Fruit fly (Drosophila melanogaster): ENCODE results near the gene Cap-D3.
A peak's percentile ranks its signal among the peaks of the same experiment; 100 is the strongest.

The Cap-D3 gene

DNA sequence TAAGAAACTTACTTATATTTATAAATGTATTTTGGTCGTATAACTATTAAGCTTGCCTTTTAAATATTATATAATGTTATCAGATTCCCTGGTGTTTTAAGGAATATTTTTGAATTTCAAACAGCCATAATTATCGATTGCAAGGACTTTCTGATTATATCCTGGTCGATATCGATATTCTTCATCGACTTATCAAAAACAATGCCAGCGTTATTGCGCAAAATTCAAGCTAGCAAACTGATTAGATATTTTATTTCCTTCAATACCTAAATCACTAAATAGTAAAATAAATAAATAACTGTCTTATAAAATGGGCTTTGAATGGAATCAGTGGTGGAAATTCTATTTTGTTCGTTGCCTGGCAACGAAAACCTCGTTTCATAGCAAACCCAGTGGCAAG, 8.3 kb upstream of the Cap-D3 start, which contains the start of gene CG14020:
CG14020 (plus strand) TSS at position 345 of the 400 bp plus-strand sequence.
- TF ChIP-seq CG5204 (GFP tag; optimal IDR thresholded peaks at IDR 0.05) (no peak), bab1 (GFP tag; optimal IDR thresholded peaks at IDR 0.05) (no peak), Crg-1 (GFP tag; optimal IDR thresholded peaks at IDR 0.05) (no peak), CG7045 (GFP tag; optimal IDR thresholded peaks at IDR 0.05) (no peak), CG14711 (tag; optimal IDR thresholded peaks at IDR 0.05) (no peak)

DNA sequence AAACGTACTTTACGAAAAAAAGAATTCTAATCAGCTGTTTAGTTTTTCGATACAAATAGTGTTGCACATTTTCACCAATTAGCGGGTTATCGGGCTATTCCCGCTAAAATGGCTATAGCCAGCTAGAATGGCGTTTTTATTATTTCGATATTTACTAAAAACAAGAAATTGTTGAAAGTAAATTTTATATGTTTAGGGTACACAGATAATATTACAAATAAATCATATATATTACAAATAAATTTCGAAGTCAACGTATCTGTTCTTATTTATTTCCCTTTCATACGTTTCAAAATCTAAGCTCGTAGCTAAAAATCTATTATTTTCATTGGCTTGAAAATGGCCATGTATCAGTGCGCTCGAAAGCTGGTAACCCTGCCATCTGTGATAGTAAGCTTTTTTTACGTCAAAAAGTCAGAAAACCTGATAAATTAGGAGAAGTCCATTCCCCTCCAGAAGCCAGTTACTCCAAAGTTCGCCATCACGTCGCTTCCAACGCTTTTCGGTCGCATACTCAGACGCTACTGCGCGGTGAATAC, 5.8 kb upstream of the Cap-D3 start, which contains the start of the genes CG7382 and cl:
CG7382 (minus strand) TSS at position 51 of the 539 bp plus-strand sequence.
cl (plus strand) TSS at position 290 of the 539 bp plus-strand sequence.
- TF ChIP-seq cnc (optimal IDR thresholded peaks at IDR 0.05) = no peak
- peak; percentile 21 for TF ChIP-seq CG7101 (tag; optimal IDR thresholded peaks at IDR 0.05)
- no peak for TF ChIP-seq bab1 (GFP tag; optimal IDR thresholded peaks at IDR 0.05)
- peak; percentile 92 for TF ChIP-seq CG14711 (tag; optimal IDR thresholded peaks at IDR 0.05)
- TF ChIP-seq CG5204 (GFP tag; optimal IDR thresholded peaks at IDR 0.05) = no peak
- TF ChIP-seq tj (GFP tag; optimal IDR thresholded peaks at IDR 0.05) = peak; percentile 82
- peak; percentile 36 for TF ChIP-seq CG7045 (GFP tag; optimal IDR thresholded peaks at IDR 0.05)
- no peak for TF ChIP-seq CG1620 (GFP tag; optimal IDR thresholded peaks at IDR 0.05)
- TF ChIP-seq CG33017 (tag; optimal IDR thresholded peaks at IDR 0.05) = no peak
- no peak for TF ChIP-seq Crg-1 (GFP tag; optimal IDR thresholded peaks at IDR 0.05)
- TF ChIP-seq Hr96 (GFP tag; optimal IDR thresholded peaks at IDR 0.05) = no peak
- peak; percentile 99 for TF ChIP-seq pad (GFP tag; optimal IDR thresholded peaks at IDR 0.05)
- TF ChIP-seq toe (GFP tag; optimal IDR thresholded peaks at IDR 0.05) = peak; percentile 69
- peak; percentile 53 for TF ChIP-seq ovo (GFP tag; optimal IDR thresholded peaks at IDR 0.05)
- TF ChIP-seq cic (GFP tag; optimal IDR thresholded peaks at IDR 0.05) = peak; percentile 15
- no peak for TF ChIP-seq kay (GFP tag; ENCODE audit: borderline replicate concordance)
- TF ChIP-seq CG12768 (GFP tag; optimal IDR thresholded peaks at IDR 0.05) = no peak
- TF ChIP-seq CG11617 (GFP tag; optimal IDR thresholded peaks at IDR 0.05) = peak; percentile 24
- no peak for TF ChIP-seq Clk (GFP tag; optimal IDR thresholded peaks at IDR 0.05)
- no peak for TF ChIP-seq Mnt (GFP tag; optimal IDR thresholded peaks at IDR 0.05)

DNA sequence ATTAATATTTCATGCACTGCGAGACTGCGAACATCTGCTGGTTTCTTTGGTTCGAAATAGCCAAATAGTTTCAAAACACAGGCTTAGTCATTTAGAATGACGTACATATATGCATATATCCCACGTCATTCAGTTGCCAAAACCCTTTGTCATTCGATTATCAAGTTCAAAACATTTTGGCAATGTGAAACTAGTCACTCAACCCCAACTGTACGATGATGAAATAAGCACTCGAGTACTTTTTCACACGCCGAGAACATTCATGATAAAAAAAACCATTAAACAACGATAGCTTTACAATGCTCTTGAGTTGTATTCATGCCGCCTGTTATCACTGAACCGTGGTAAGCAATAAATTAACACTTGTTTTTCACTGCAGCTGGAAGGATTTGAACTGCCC, 4.9 kb upstream of the Cap-D3 start:
- TF ChIP-seq Clk (GFP tag; optimal IDR thresholded peaks at IDR 0.05) (no peak), cnc (optimal IDR thresholded peaks at IDR 0.05) (no peak), Hr96 (GFP tag; optimal IDR thresholded peaks at IDR 0.05) (no peak), Mnt (GFP tag; optimal IDR thresholded peaks at IDR 0.05) (no peak), CG7101 (tag; optimal IDR thresholded peaks at IDR 0.05) (no peak), CG5204 (GFP tag; optimal IDR thresholded peaks at IDR 0.05) (no peak), CG7045 (GFP tag; optimal IDR thresholded peaks at IDR 0.05) (no peak)

DNA sequence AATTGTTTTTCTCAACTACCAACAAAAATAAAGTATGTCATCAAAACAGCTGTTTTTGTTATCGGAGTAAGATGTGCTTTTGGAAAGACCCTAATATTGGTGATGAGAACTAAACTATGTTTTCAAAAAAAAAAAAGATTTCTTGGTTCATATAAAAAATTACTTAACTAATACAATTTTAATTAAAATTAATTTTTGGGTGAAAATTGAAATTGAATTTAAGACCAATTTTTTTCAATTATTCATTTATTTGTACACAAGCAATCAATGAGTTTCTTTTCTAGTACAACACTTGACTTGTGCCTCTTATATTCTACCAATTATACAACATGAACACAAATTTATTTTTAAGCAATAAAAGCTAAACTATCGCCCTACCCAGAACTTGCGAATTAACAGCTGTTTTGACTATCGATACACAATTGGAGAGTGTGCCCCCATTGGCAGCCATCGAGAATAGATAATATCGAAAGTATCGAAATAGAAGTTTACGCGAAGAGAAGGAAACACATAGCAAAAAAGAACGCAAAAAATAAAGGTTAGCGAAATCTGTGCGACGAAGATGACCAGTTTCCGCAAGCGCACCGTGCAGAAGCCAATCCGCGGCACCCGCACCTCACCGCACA, 1.7 kb upstream of the Cap-D3 start, which contains the start of the genes Vps52 and Elp4:
Vps52 (minus strand) TSS at position 51 of the 626 bp plus-strand sequence.
Elp4 (plus strand) TSS at position 292 of the 626 bp plus-strand sequence.
- TF ChIP-seq kay (GFP tag; ENCODE audit: borderline replicate concordance) (no peak), toe (GFP tag; optimal IDR thresholded peaks at IDR 0.05) (no peak), cic (GFP tag; optimal IDR thresholded peaks at IDR 0.05) (no peak), CG11617 (GFP tag; optimal IDR thresholded peaks at IDR 0.05) (peak; percentile 87), CG33017 (tag; optimal IDR thresholded peaks at IDR 0.05) (peak; percentile 37), CG7101 (tag; optimal IDR thresholded peaks at IDR 0.05) (peak; percentile 83), CG5204 (GFP tag; optimal IDR thresholded peaks at IDR 0.05) (no peak), Crg-1 (GFP tag; optimal IDR thresholded peaks at IDR 0.05) (peak; percentile 31), ovo (GFP tag; optimal IDR thresholded peaks at IDR 0.05) (peak; percentile 14), CG12768 (GFP tag; optimal IDR thresholded peaks at IDR 0.05) (peak; percentile 77), CG14711 (tag; optimal IDR thresholded peaks at IDR 0.05) (peak; percentile 78), cnc (optimal IDR thresholded peaks at IDR 0.05) (no peak), bab1 (GFP tag; optimal IDR thresholded peaks at IDR 0.05) (peak; percentile 59), tj (GFP tag; optimal IDR thresholded peaks at IDR 0.05) (peak; percentile 61), CG7045 (GFP tag; optimal IDR thresholded peaks at IDR 0.05) (peak; percentile 80), pad (GFP tag; optimal IDR thresholded peaks at IDR 0.05) (peak; percentile 64), Mnt (GFP tag; optimal IDR thresholded peaks at IDR 0.05) (peak; percentile 48), Hr96 (GFP tag; optimal IDR thresholded peaks at IDR 0.05) (no peak), CG1620 (GFP tag; optimal IDR thresholded peaks at IDR 0.05) (peak; percentile 79), Clk (GFP tag; optimal IDR thresholded peaks at IDR 0.05) (peak; percentile 76)

DNA sequence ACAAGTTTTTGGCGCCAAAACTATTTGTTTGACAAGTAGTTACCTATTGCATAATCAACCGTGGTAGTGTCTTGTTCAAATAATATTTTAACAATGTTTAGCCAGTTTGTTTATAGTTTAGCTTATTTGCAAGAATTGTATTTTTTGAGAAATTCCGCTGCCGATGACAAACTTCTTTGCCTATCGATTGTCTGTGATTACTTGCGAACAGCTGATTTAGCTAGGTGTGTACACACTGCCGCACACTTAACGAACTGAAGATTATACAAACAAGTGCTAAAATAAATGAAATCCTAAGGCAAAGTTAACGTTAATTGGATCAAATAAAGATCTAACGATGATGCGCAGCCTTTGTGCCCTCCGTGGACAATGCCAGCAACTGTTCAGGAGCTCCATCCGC, 1.0 kb downstream of the Cap-D3 start, which contains the start of gene Cox11:
Cox11 (plus strand) TSS at position 220 of the 400 bp plus-strand sequence.
- no peak for TF ChIP-seq cic (GFP tag; optimal IDR thresholded peaks at IDR 0.05)
- no peak for TF ChIP-seq CG7045 (GFP tag; optimal IDR thresholded peaks at IDR 0.05)
- no peak for TF ChIP-seq kay (GFP tag; ENCODE audit: borderline replicate concordance)
- no peak for TF ChIP-seq CG11617 (GFP tag; optimal IDR thresholded peaks at IDR 0.05)
- no peak for TF ChIP-seq CG14711 (tag; optimal IDR thresholded peaks at IDR 0.05)
- no peak for TF ChIP-seq CG1620 (GFP tag; optimal IDR thresholded peaks at IDR 0.05)
- no peak for TF ChIP-seq bab1 (GFP tag; optimal IDR thresholded peaks at IDR 0.05)
- TF ChIP-seq CG33017 (tag; optimal IDR thresholded peaks at IDR 0.05) = no peak
- no peak for TF ChIP-seq CG5204 (GFP tag; optimal IDR thresholded peaks at IDR 0.05)
- TF ChIP-seq pad (GFP tag; optimal IDR thresholded peaks at IDR 0.05) = no peak
- TF ChIP-seq Crg-1 (GFP tag; optimal IDR thresholded peaks at IDR 0.05) = no peak
- TF ChIP-seq tj (GFP tag; optimal IDR thresholded peaks at IDR 0.05) = no peak
- no peak for TF ChIP-seq Clk (GFP tag; optimal IDR thresholded peaks at IDR 0.05)
- TF ChIP-seq ovo (GFP tag; optimal IDR thresholded peaks at IDR 0.05) = no peak
- TF ChIP-seq CG7101 (tag; optimal IDR thresholded peaks at IDR 0.05) = no peak
- no peak for TF ChIP-seq CG12768 (GFP tag; optimal IDR thresholded peaks at IDR 0.05)
- no peak for TF ChIP-seq toe (GFP tag; optimal IDR thresholded peaks at IDR 0.05)
- TF ChIP-seq Mnt (GFP tag; optimal IDR thresholded peaks at IDR 0.05) = no peak

All from whole organism, adult.